Fruit fly (Drosophila melanogaster) whole organism, embryonic: ENCODE measurements around the gene CG43131.

Experiments used
- CG11723 ChIP-seq: fragments of 200-800 bp; sonication (Bioruptor generic); optimal IDR thresholded peaks from 2 replicates; lab custom pipeline; 2017; ENCODE audit warnings: missing biosample characterization, mild to moderate bottlenecking, missing genetic modification characterization
- CG12299 ChIP-seq: fragments of 200-800 bp; sonication (Bioruptor generic); optimal IDR thresholded peaks from 2 replicates; lab custom pipeline; 2018; ENCODE audit warnings: missing biosample characterization, mild to moderate bottlenecking, missing genetic modification characterization
- CG13775 ChIP-seq: fragments of 200-800 bp; sonication (Bioruptor generic); optimal IDR thresholded peaks from 3 replicates; lab custom pipeline; 2017; ENCODE audit warnings: missing biosample characterization, mild to moderate bottlenecking, missing genetic modification characterization
- CG1603 ChIP-seq: fragments of 200-800 bp; sonication (Bioruptor generic); optimal IDR thresholded peaks from 2 replicates; lab custom pipeline; 2019; ENCODE audit warnings: missing biosample characterization, mild to moderate bottlenecking, missing genetic modification characterization, moderate library complexity
- CG17385 ChIP-seq: fragments of 200-800 bp; sonication (Bioruptor generic); optimal IDR thresholded peaks from 3 replicates; lab custom pipeline; 2018; ENCODE audit warnings: missing biosample characterization, mild to moderate bottlenecking, missing genetic modification characterization
- CG1792 ChIP-seq: fragments of 200-800 bp; sonication (Bioruptor generic); optimal IDR thresholded peaks from 2 replicates; lab custom pipeline; 2016; ENCODE audit warnings: missing biosample characterization, missing genetic modification characterization
- CG2202 ChIP-seq: fragments of 200-800 bp; sonication (Bioruptor generic); optimal IDR thresholded peaks from 2 replicates; lab custom pipeline; 2018; ENCODE audit warnings: missing biosample characterization, mild to moderate bottlenecking, missing genetic modification characterization
- CG33557 ChIP-seq: fragments of 200-800 bp; sonication (Bioruptor generic); optimal IDR thresholded peaks from 2 replicates; lab custom pipeline; 2019; ENCODE audit warnings: missing biosample characterization, mild to moderate bottlenecking, missing genetic modification characterization, moderate library complexity
- CG3407 ChIP-seq: fragments of 200-800 bp; sonication (Bioruptor generic); optimal IDR thresholded peaks from 2 replicates; lab custom pipeline; 2018; ENCODE audit warnings: missing biosample characterization, mild to moderate bottlenecking, missing genetic modification characterization
- CG6254 ChIP-seq: fragments of 200-800 bp; sonication (Bioruptor generic); optimal IDR thresholded peaks from 3 replicates; lab custom pipeline; 2017; ENCODE audit warnings: mild to moderate bottlenecking, missing biosample characterization, missing genetic modification reagents, missing genetic modification characterization
- CG8089 ChIP-seq: fragments of 200-800 bp; sonication (Bioruptor generic); optimal IDR thresholded peaks from 3 replicates; lab custom pipeline; 2016; ENCODE audit warnings: missing biosample characterization, missing genetic modification characterization
- CrebB ChIP-seq: fragments of 200-800 bp; sonication (Bioruptor generic); optimal IDR thresholded peaks from 3 replicates; lab custom pipeline; 2018; ENCODE audit warnings: missing biosample characterization, mild to moderate bottlenecking, missing genetic modification characterization
- D ChIP-seq, 2 experiments: fragments of 200-800 bp in 1 of 2; fragments of >200 bp in 1 of 2; sonication (Bioruptor generic) in 1 of 2; optimal IDR thresholded peaks; 2 replicates in 1 of 2; 3 replicates in 1 of 2; lab custom pipeline; 2017; ENCODE audit warnings: mild to moderate bottlenecking in 1 of 2, missing biosample characterization in 1 of 2, missing genetic modification characterization in 1 of 2, missing genetic modification reagents in 1 of 2
- Deaf1 ChIP-seq: fragments of 200-800 bp; optimal IDR thresholded peaks from 3 replicates; lab custom pipeline; 2019; ENCODE audit warnings: missing biosample characterization, mild to moderate bottlenecking, missing genetic modification characterization, moderate library complexity
- ERR ChIP-seq: fragments of 200-800 bp; sonication (Bioruptor generic); optimal IDR thresholded peaks from 2 replicates; lab custom pipeline; 2016; ENCODE audit warnings: missing biosample characterization, missing genetic modification characterization
- Eip74EF ChIP-seq, 2 experiments: fragments of 200-800 bp in 1 of 2; fragments of >200 bp in 1 of 2; sonication (Bioruptor generic) in 1 of 2; optimal IDR thresholded peaks; 2 replicates each; lab custom pipeline; 2017 to 2019; ENCODE audit warnings: missing biosample characterization in 2 of 2, missing genetic modification characterization in 2 of 2, mild to moderate bottlenecking in 1 of 2, moderate library complexity in 1 of 2
- Fer1 ChIP-seq: fragments of 200-800 bp; sonication (Bioruptor generic); optimal IDR thresholded peaks from 2 replicates; lab custom pipeline; 2017; ENCODE audit warnings: missing biosample characterization, mild to moderate bottlenecking, missing genetic modification characterization
- HHEX ChIP-seq: fragments of 200-800 bp; sonication (Bioruptor generic); optimal IDR thresholded peaks from 3 replicates; lab custom pipeline; 2017; ENCODE audit warnings: missing biosample characterization, mild to moderate bottlenecking, missing genetic modification characterization, missing genetic modification reagents
- Hr51 ChIP-seq, 2 experiments: fragments of 200-800 bp; sonication (Bioruptor generic); optimal IDR thresholded peaks; 2 replicates in 1 of 2; 3 replicates in 1 of 2; lab custom pipeline; 2016 to 2018; ENCODE audit warnings: missing biosample characterization in 2 of 2, missing genetic modification characterization in 2 of 2, mild to moderate bottlenecking in 1 of 2, moderate library complexity in 1 of 2
- Lim3 ChIP-seq: fragments of 200-800 bp; sonication (Bioruptor generic); IDR thresholded peaks from 2 replicates; pipeline ENCODE4 v1.3.6; 2022; ENCODE audit warnings: missing biosample characterization, missing genetic modification characterization
- MTF-1 ChIP-seq: fragments of 200-800 bp; sonication (Bioruptor generic); optimal IDR thresholded peaks from 2 replicates; lab custom pipeline; 2018; ENCODE audit warnings: missing biosample characterization, mild to moderate bottlenecking, missing genetic modification characterization, borderline replicate concordance
- Max ChIP-seq: fragments of 200-800 bp; sonication (Bioruptor generic); optimal IDR thresholded peaks from 2 replicates; lab custom pipeline; 2016; ENCODE audit warnings: missing biosample characterization, mild to moderate bottlenecking, missing genetic modification characterization
- Opbp ChIP-seq: fragments of 200-800 bp; sonication (Bioruptor generic); IDR thresholded peaks from 3 replicates; pipeline ENCODE4 v1.3.6; 2022; ENCODE audit warnings: missing biosample characterization, missing genetic modification characterization; ENCODE audit not compliant: partially characterized antibody
- Side ChIP-seq: fragments of 200-800 bp; sonication (Bioruptor generic); optimal IDR thresholded peaks from 2 replicates; lab custom pipeline; 2016; ENCODE audit warnings: missing biosample characterization, missing genetic modification characterization
- Trl ChIP-seq, 3 experiments: fragments of >200 bp in 2 of 3; fragments of 200-800 bp in 1 of 3; sonication (Bioruptor generic) in 1 of 3; optimal IDR thresholded peaks; 2 replicates in 1 of 3; 3 replicates in 2 of 3; lab custom pipeline; 2016 to 2017; ENCODE audit warnings: missing biosample characterization in 1 of 3, missing genetic modification characterization in 1 of 3
- Xrp1 ChIP-seq: fragments of 200-800 bp; sonication (Bioruptor generic); IDR thresholded peaks from 2 replicates; pipeline ENCODE4 v1.3.6; 2022; ENCODE audit warnings: missing biosample characterization, missing genetic modification characterization
- abd-A ChIP-seq: fragments of 200-800 bp; sonication (Bioruptor generic); optimal IDR thresholded peaks from 3 replicates; lab custom pipeline; 2019; ENCODE audit warnings: missing biosample characterization, mild to moderate bottlenecking, missing genetic modification characterization, moderate library complexity
- ac ChIP-seq: fragments of 200-800 bp; sonication (Bioruptor generic); optimal IDR thresholded peaks from 3 replicates; lab custom pipeline; 2017; ENCODE audit warnings: missing biosample characterization, mild to moderate bottlenecking, missing genetic modification characterization
- bcd ChIP-seq: fragments of 200-800 bp; sonication (Bioruptor generic); optimal IDR thresholded peaks from 2 replicates; lab custom pipeline; 2017; ENCODE audit warnings: missing biosample characterization, mild to moderate bottlenecking, missing genetic modification characterization
- bsh ChIP-seq, 2 experiments: fragments of 200-800 bp; sonication (Bioruptor generic); optimal IDR thresholded peaks; 2 replicates each; lab custom pipeline; 2017 to 2018; ENCODE audit warnings: mild to moderate bottlenecking in 2 of 2, missing biosample characterization in 2 of 2, missing genetic modification characterization in 2 of 2, moderate library complexity in 1 of 2
- crp ChIP-seq, 2 experiments: fragments of 200-800 bp; sonication (Bioruptor generic); optimal IDR thresholded peaks; 2 replicates in 1 of 2; 3 replicates in 1 of 2; lab custom pipeline; 2017; ENCODE audit warnings: missing biosample characterization in 2 of 2, missing genetic modification characterization in 2 of 2, mild to moderate bottlenecking in 1 of 2, moderate library complexity in 1 of 2
- eyg ChIP-seq: fragments of 200-800 bp; sonication (Bioruptor generic); optimal IDR thresholded peaks from 3 replicates; lab custom pipeline; 2016; ENCODE audit warnings: missing biosample characterization, missing genetic modification characterization
- gcm2 ChIP-seq: fragments of 200-800 bp; sonication (Bioruptor generic); optimal IDR thresholded peaks from 2 replicates; lab custom pipeline; 2016; ENCODE audit warnings: missing biosample characterization, missing genetic modification characterization
- grn ChIP-seq: fragments of 200-800 bp; sonication (Bioruptor generic); optimal IDR thresholded peaks from 3 replicates; lab custom pipeline; 2017; ENCODE audit warnings: missing biosample characterization, missing genetic modification characterization
- gro ChIP-seq: fragments of 200-800 bp; sonication (Bioruptor generic); optimal IDR thresholded peaks from 2 replicates; lab custom pipeline; 2016; ENCODE audit warnings: missing biosample characterization, missing genetic modification characterization
- her ChIP-seq: fragments of 200-800 bp; sonication (Bioruptor generic); optimal IDR thresholded peaks from 2 replicates; lab custom pipeline; 2016; ENCODE audit warnings: missing biosample characterization, missing genetic modification characterization
- jumu ChIP-seq: fragments of 200-800 bp; sonication (Bioruptor generic); optimal IDR thresholded peaks from 3 replicates; lab custom pipeline; 2016; ENCODE audit warnings: missing biosample characterization, missing genetic modification characterization
- kah ChIP-seq: fragments of 200-800 bp; sonication (Bioruptor generic); optimal IDR thresholded peaks from 2 replicates; lab custom pipeline; 2018; ENCODE audit warnings: missing biosample characterization, mild to moderate bottlenecking, missing genetic modification characterization
- lab ChIP-seq: fragments of 200-800 bp; sonication (Bioruptor generic); optimal IDR thresholded peaks from 3 replicates; lab custom pipeline; 2017; ENCODE audit warnings: missing biosample characterization, missing genetic modification characterization, mild to moderate bottlenecking, moderate library complexity, missing genetic modification reagents
- nerfin-1 ChIP-seq: fragments of 200-800 bp; sonication (Bioruptor generic); optimal IDR thresholded peaks from 3 replicates; lab custom pipeline; 2019; ENCODE audit warnings: missing biosample characterization, mild to moderate bottlenecking, missing genetic modification characterization, moderate library complexity
- sqz ChIP-seq: fragments of 200-800 bp; sonication (Bioruptor generic); optimal IDR thresholded peaks from 3 replicates; lab custom pipeline; 2018; ENCODE audit warnings: missing biosample characterization, mild to moderate bottlenecking, missing genetic modification characterization
- toy ChIP-seq: fragments of 200-800 bp; sonication (Bioruptor generic); IDR thresholded peaks from 2 replicates; pipeline ENCODE4 v1.3.6; 2022; ENCODE audit warnings: missing biosample characterization, missing genetic modification characterization
- unc-4 ChIP-seq: fragments of 200-800 bp; sonication (Bioruptor generic); IDR thresholded peaks from 2 replicates; pipeline ENCODE4 v1.3.6; 2022; ENCODE audit warnings: missing biosample characterization, missing genetic modification characterization; ENCODE audit not compliant: partially characterized antibody
- zf30C ChIP-seq: fragments of 200-800 bp; sonication (Bioruptor generic); optimal IDR thresholded peaks from 3 replicates; lab custom pipeline; 2018; ENCODE audit warnings: missing biosample characterization, mild to moderate bottlenecking, missing genetic modification characterization

CG43131 gene

DNA sequence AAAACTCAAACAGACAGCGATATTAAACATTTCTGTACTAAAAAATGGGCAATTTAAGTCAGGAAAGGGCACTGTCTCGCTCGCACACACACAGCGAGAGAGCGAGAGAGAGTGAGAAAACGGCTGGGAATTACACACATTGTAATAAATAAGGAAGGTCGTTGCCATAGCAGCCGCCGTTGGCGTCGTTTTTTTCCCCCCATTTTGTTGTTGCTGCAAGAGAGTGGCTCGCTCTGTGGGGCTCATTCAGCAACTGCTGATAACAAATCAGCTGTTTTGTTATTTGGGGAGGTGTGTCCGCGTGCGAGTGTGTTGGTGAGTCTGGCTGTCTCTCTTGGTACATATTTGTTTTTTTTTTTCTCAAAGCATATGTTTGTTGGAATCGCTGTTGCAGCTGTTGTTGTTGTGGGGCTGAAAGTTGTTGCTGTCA, 21.1 kb downstream of the CG43131 start (continued):
- TF ChIP-seq CG1792 (GFP tag; lab: Kevin White, UChicago) (peak; percentile 4), nerfin-1 (peak; percentile 65), Fer1 (GFP tag; lab: Kevin White, UChicago) (peak; percentile 76), gcm2 (no peak), bsh (GFP tag; optimal IDR thresholded peaks at IDR 0.05; lab: Kevin White, UChicago) (peak; percentile 11 to 52), CG33557 (peak; percentile 68), kah (GFP tag; lab: Kevin White, UChicago) (peak; percentile 72), CG12299 (tag; lab: Kevin White, UChicago) (peak; percentile 21), sqz (peak; percentile 99), grn (GFP tag; lab: Kevin White, UChicago) (peak; percentile 75), Lim3 (GFP tag; lab: Robert Waterston, UW) (no peak), CG2202 (tag; lab: Kevin White, UChicago) (peak; percentile 58), Deaf1 (tag; lab: Kevin White, UChicago) (peak; percentile 62), MTF-1 (GFP tag; lab: Kevin White, UChicago) (peak; percentile 71), her (GFP tag; lab: Kevin White, UChicago) (peak; percentile 51), Max (no peak), D (optimal IDR thresholded peaks at IDR 0.05; lab: Kevin White, UChicago) (no peak), D (GFP tag; optimal IDR thresholded peaks at IDR 0.05; lab: Kevin White, UChicago) (peak; percentile 42), crp (GFP tag; optimal IDR thresholded peaks at IDR 0.05; lab: Kevin White, UChicago) (peak; percentile 44 to 86), CG6254 (GFP tag; lab: Kevin White, UChicago) (peak; percentile 63), CG11723 (GFP tag; lab: Kevin White, UChicago) (peak; percentile 53), CG17385 (GFP tag; lab: Kevin White, UChicago) (peak; percentile 37), eyg (GFP tag; lab: Kevin White, UChicago) (peak; percentile 7), gro (GFP tag; lab: Kevin White, UChicago) (peak; percentile 55), ERR (GFP tag; lab: Kevin White, UChicago) (no peak), Trl (optimal IDR thresholded peaks at IDR 0.05; lab: Kevin White, UChicago) (peak; percentile 85 to 92), Trl (GFP tag; optimal IDR thresholded peaks at IDR 0.05; lab: Kevin White, UChicago) (peak; percentile 56), bcd (peak; percentile 2), CG3407 (peak; percentile 75), Side (GFP tag; lab: Kevin White, UChicago) (peak; percentile 55), jumu (GFP tag; lab: Kevin White, UChicago) (no peak), lab (GFP tag; lab: Kevin White, UChicago) (peak; percentile 68), CG13775 (GFP tag; lab: Kevin White, UChicago) (no peak), toy (GFP tag; lab: Robert Waterston, UW) (no peak), HHEX (GFP tag; lab: Kevin White, UChicago) (peak; percentile 62), CG1603 (tag; lab: Kevin White, UChicago) (peak; percentile 13), Hr51 (GFP tag; optimal IDR thresholded peaks at IDR 0.05; lab: Kevin White, UChicago) (no peak), Opbp (GFP tag; lab: Robert Waterston, UW) (no peak), ac (peak; percentile 76), zf30C (GFP tag; lab: Kevin White, UChicago) (no peak), CG8089 (GFP tag; lab: Kevin White, UChicago) (peak; percentile 59), Eip74EF (GFP tag; optimal IDR thresholded peaks at IDR 0.05; lab: Kevin White, UChicago) (peak in 1 of 2 experiments; percentile 20), abd-A (tag; lab: Kevin White, UChicago) (peak; percentile 99), Xrp1 (no peak), CrebB (tag; lab: Kevin White, UChicago) (peak; percentile 53), unc-4 (no peak)
- TF ChIP-seq, all 482 proteins: peak for 146
